Worm (Caenorhabditis elegans) whole organism, young adult: ENCODE results near the gene M18.6.
A peak's percentile ranks its signal among the peaks of the same experiment; 100 is the strongest.

ENCODE experiments used
- B0261.1 ChIP-seq: sonication (generic microtip); optimal IDR thresholded peaks from 2 replicates; lab custom pipeline; 2016; ENCODE audit warnings: mild to moderate bottlenecking, missing genetic modification characterization, moderate library complexity, missing compliant biosample characterization
- D2030.7 ChIP-seq: fragments of 200-800 bp; sonication (Bioruptor generic); IDR thresholded peaks from 2 replicates; pipeline ENCODE4 v1.3.6; 2022; ENCODE audit warnings: missing genetic modification reagents, missing genetic modification characterization, missing compliant biosample characterization
- F33H1.4 ChIP-seq: fragments of 200-800 bp; sonication (Bioruptor generic); IDR thresholded peaks from 2 replicates; pipeline ENCODE4 v1.3.6; 2022; ENCODE audit warnings: missing genetic modification reagents, missing genetic modification characterization, missing compliant biosample characterization
- F55B11.4 ChIP-seq: sonication (generic microtip); optimal IDR thresholded peaks from 2 replicates; lab custom pipeline; 2016; ENCODE audit warnings: missing compliant biosample characterization, missing genetic modification characterization, borderline replicate concordance; ENCODE audit not compliant: insufficient read depth
- Y53F4B.3 ChIP-seq: fragments of 200-800 bp; sonication (Bioruptor generic); IDR thresholded peaks from 2 replicates; pipeline ENCODE4 v1.3.6; 2022; ENCODE audit warnings: missing genetic modification reagents, missing genetic modification characterization, missing compliant biosample characterization
- Y56A3A.18 ChIP-seq: fragments of 200-800 bp; sonication (Bioruptor generic); IDR thresholded peaks from 2 replicates; pipeline ENCODE4 v1.3.6; 2022; ENCODE audit warnings: missing genetic modification reagents, missing genetic modification characterization, missing compliant biosample characterization
- Y67H2A.10 ChIP-seq: fragments of 200-800 bp; sonication (Bioruptor generic); conservative IDR thresholded peaks from 2 replicates; pipeline ENCODE4 v1.3.6; 2022; ENCODE audit warnings: missing genetic modification reagents, missing genetic modification characterization, missing compliant biosample characterization
- ZK185.1 ChIP-seq: sonication (generic microtip); optimal IDR thresholded peaks from 2 replicates; lab custom pipeline; 2016; ENCODE audit warnings: mild to moderate bottlenecking, missing genetic modification characterization, missing compliant biosample characterization; ENCODE audit not compliant: poor library complexity, severe bottlenecking
- akir-1 ChIP-seq: fragments of 200-800 bp; sonication (Bioruptor generic); optimal IDR thresholded peaks from 2 replicates; lab custom pipeline; 2018; ENCODE audit warnings: mild to moderate bottlenecking, missing genetic modification characterization, moderate library complexity, missing compliant biosample characterization
- aptf-3 ChIP-seq: fragments of 200-800 bp; sonication (Bioruptor generic); IDR thresholded peaks from 2 replicates; pipeline ENCODE4 v1.3.6; 2022; ENCODE audit warnings: missing genetic modification characterization, missing compliant biosample characterization
- cebp-2 ChIP-seq: fragments of 200-800 bp; sonication (Bioruptor generic); IDR thresholded peaks from 2 replicates; pipeline ENCODE4 v1.3.6; 2022; ENCODE audit warnings: missing genetic modification characterization, missing compliant biosample characterization
- ceh-27 ChIP-seq: fragments of 200-800 bp; sonication (Bioruptor generic); optimal IDR thresholded peaks from 2 replicates; lab custom pipeline; 2018; ENCODE audit warnings: mild to moderate bottlenecking, missing genetic modification characterization, moderate library complexity, missing compliant biosample characterization
- ceh-40 ChIP-seq: fragments of 200-800 bp; sonication (Bioruptor generic); IDR thresholded peaks from 2 replicates; pipeline ENCODE4 v1.3.6; 2022; ENCODE audit warnings: missing genetic modification characterization, missing compliant biosample characterization
- dox-1 ChIP-seq: fragments of 200-800 bp; sonication (Bioruptor generic); IDR thresholded peaks from 2 replicates; pipeline ENCODE4 v1.3.6; 2022; ENCODE audit warnings: missing genetic modification reagents, missing genetic modification characterization, missing compliant biosample characterization
- dpl-1 ChIP-seq: fragments of 150-350 bp; optimal IDR thresholded peaks from 2 replicates; lab custom pipeline; 2014; ENCODE audit warnings: missing biosample characterization, missing genetic modification reagents, missing genetic modification characterization
- egl-18 ChIP-seq: fragments of 200-800 bp; sonication (Bioruptor generic); IDR thresholded peaks from 2 replicates; pipeline ENCODE4 v1.3.6; 2022; ENCODE audit warnings: missing genetic modification reagents, missing genetic modification characterization, missing compliant biosample characterization
- egl-44 ChIP-seq: fragments of 200-800 bp; sonication (Bioruptor generic); IDR thresholded peaks from 2 replicates; pipeline ENCODE4 v1.3.6; 2022; ENCODE audit warnings: missing genetic modification reagents, missing genetic modification characterization, missing compliant biosample characterization
- ekl-4 ChIP-seq: fragments of 200-800 bp; sonication (Bioruptor generic); IDR thresholded peaks from 2 replicates; pipeline ENCODE4 v1.3.6; 2022; ENCODE audit warnings: missing genetic modification reagents, missing genetic modification characterization, missing compliant biosample characterization
- him-1 ChIP-seq: sonication (generic microtip); optimal IDR thresholded peaks from 2 replicates; lab custom pipeline; 2016; ENCODE audit warnings: missing genotype, missing genetic modification reagents, missing genetic modification characterization, missing compliant biosample characterization
- hlh-26 ChIP-seq: fragments of 200-800 bp; sonication (Bioruptor generic); conservative IDR thresholded peaks from 2 replicates; pipeline ENCODE4 v1.3.6; 2022; ENCODE audit warnings: missing genetic modification reagents, missing genetic modification characterization, missing compliant biosample characterization
- hsf-1 ChIP-seq: fragments of 200-800 bp; sonication (Bioruptor generic); IDR thresholded peaks from 2 replicates; pipeline ENCODE4 v1.3.6; 2022; ENCODE audit warnings: missing genetic modification reagents, missing genetic modification characterization, missing compliant biosample characterization
- lin-35 ChIP-seq, 3 experiments: fragments of 150-350 bp in 2 of 3; sonication (generic microtip) in 1 of 3; optimal IDR thresholded peaks; 2 replicates each; lab custom pipeline; 2014 to 2018; ENCODE audit warnings: missing biosample characterization in 3 of 3, missing genetic modification characterization in 3 of 3, missing genetic modification reagents in 3 of 3
- lir-1 ChIP-seq: fragments of 200-800 bp; sonication (Bioruptor generic); conservative IDR thresholded peaks from 2 replicates; pipeline ENCODE4 v1.3.6; 2022; ENCODE audit warnings: missing genetic modification reagents, missing genetic modification characterization, missing compliant biosample characterization
- madf-6 ChIP-seq: fragments of 200-800 bp; sonication (Bioruptor generic); IDR thresholded peaks from 2 replicates; pipeline ENCODE4 v1.3.6; 2022; ENCODE audit warnings: missing genetic modification reagents, missing genetic modification characterization, missing compliant biosample characterization
- madf-8 ChIP-seq: fragments of 200-800 bp; sonication (Bioruptor generic); conservative IDR thresholded peaks from 2 replicates; pipeline ENCODE4 v1.3.6; 2022; ENCODE audit warnings: missing genetic modification reagents, missing genetic modification characterization, missing compliant biosample characterization
- mel-28 ChIP-seq: sonication (generic microtip); optimal IDR thresholded peaks from 2 replicates; lab custom pipeline; 2016; ENCODE audit warnings: borderline replicate concordance, mild to moderate bottlenecking, missing genetic modification characterization, missing compliant biosample characterization
- nfya-1 ChIP-seq: sonication (generic microtip); optimal IDR thresholded peaks from 2 replicates; lab custom pipeline; 2017; ENCODE audit warnings: antibody characterized with exemption, missing compliant biosample characterization, missing genetic modification characterization, borderline replicate concordance; ENCODE audit not compliant: insufficient read depth
- nhr-120 ChIP-seq: fragments of 200-800 bp; sonication (Bioruptor generic); IDR thresholded peaks from 2 replicates; pipeline ENCODE4 v1.3.6; 2022; ENCODE audit warnings: missing genetic modification characterization, missing compliant biosample characterization
- pbrm-1 ChIP-seq: fragments of 200-800 bp; sonication (Bioruptor generic); IDR thresholded peaks from 2 replicates; pipeline ENCODE4 v1.3.6; 2022; ENCODE audit warnings: missing genetic modification reagents, missing genetic modification characterization, missing compliant biosample characterization
- snpc-1.1 ChIP-seq: sonication (generic microtip); optimal IDR thresholded peaks from 2 replicates; lab custom pipeline; 2017; ENCODE audit warnings: missing genetic modification characterization, mild to moderate bottlenecking, missing compliant biosample characterization, antibody characterized with exemption, moderate library complexity, missing genotype, missing genetic modification reagents; ENCODE audit not compliant: insufficient read depth
- snpc-1.3 ChIP-seq: sonication (generic microtip); optimal IDR thresholded peaks from 2 replicates; lab custom pipeline; 2017; ENCODE audit warnings: missing genetic modification characterization, mild to moderate bottlenecking, missing compliant biosample characterization, antibody characterized with exemption, moderate library complexity, missing genotype, missing genetic modification reagents; ENCODE audit not compliant: insufficient read depth
- snpc-3.4 ChIP-seq: sonication (generic microtip); optimal IDR thresholded peaks from 2 replicates; lab custom pipeline; 2017; ENCODE audit warnings: missing genetic modification characterization, mild to moderate bottlenecking, missing compliant biosample characterization, antibody characterized with exemption, moderate library complexity, missing genotype, missing genetic modification reagents
- tbx-9 ChIP-seq: sonication (generic microtip); optimal IDR thresholded peaks from 2 replicates; lab custom pipeline; 2016; ENCODE audit warnings: borderline replicate concordance, missing genetic modification characterization, inconsistent platforms, missing compliant biosample characterization
- zfh-2 ChIP-seq: fragments of 200-800 bp; sonication (Bioruptor generic); conservative IDR thresholded peaks from 2 replicates; pipeline ENCODE4 v1.3.6; 2022; ENCODE audit warnings: missing genetic modification reagents, missing genetic modification characterization, missing compliant biosample characterization
- ztf-22 ChIP-seq: fragments of 200-800 bp; sonication (Bioruptor generic); optimal IDR thresholded peaks from 2 replicates; lab custom pipeline; 2018; ENCODE audit warnings: mild to moderate bottlenecking, missing genetic modification characterization, moderate library complexity, missing compliant biosample characterization

M18.6 gene

ce11 chrIV:12154195-12154677 lies 33.1 kb downstream of the M18.6 start, which contains the start of gene B0001.7 (continued):
- no peak for TF ChIP-seq snpc-1.1
- peak; percentile 88 for TF ChIP-seq madf-6
- TF ChIP-seq nhr-120 = no peak
- peak; percentile 46; the same call in 1 of the 2 replicates for TF ChIP-seq D2030.7 (GFP tag; lab: Robert Waterston, UW)
- no peak for TF ChIP-seq lin-35 (GFP tag; optimal IDR thresholded peaks at IDR 0.05; lab: Kevin White, UChicago)

ce11 chrIV:12155819-12156218 lies 34.7 kb downstream of the M18.6 start:
- TF ChIP-seq hsf-1 (GFP tag; lab: Robert Waterston, UW) (peak; percentile 98), Y67H2A.10 (GFP tag; lab: Robert Waterston, UW) (peak; percentile 64; the same call in 1 of the 2 replicates), aptf-3 (GFP tag; lab: Robert Waterston, UW) (0 out of 2 replicates have a peak, but pooled peaks have one; percentile 64), ceh-40 (GFP tag; lab: Robert Waterston, UW) (0 out of 2 replicates have a peak, but pooled peaks have one; percentile 30), ekl-4 (peak; percentile 64; the same call in 1 of the 2 replicates), pbrm-1 (peak; percentile 39; the same call in 1 of the 2 replicates), dox-1 (GFP tag; lab: Robert Waterston, UW) (peak; percentile 84), madf-6 (peak; percentile 68), cebp-2 (peak; percentile 71; the same call in 1 of the 2 replicates)

- TF ChIP-seq Y56A3A.18 (GFP tag; lab: Robert Waterston, UW) = no peak
- no peak for TF ChIP-seq egl-18 (GFP tag; lab: Robert Waterston, UW)
- TF ChIP-seq akir-1 (GFP tag; lab: Kevin White, UChicago) = no peak
- no peak for TF ChIP-seq ekl-4
Observed at ce11 chrIV:12156642-12157233, 35.6 kb downstream of the M18.6 start, which contains the start of gene eri-12. TSS of gene eri-12 (plus strand) at chrIV:12156838.

ce11 chrIV:12157915-12158314 lies 36.8 kb downstream of the M18.6 start:
- TF ChIP-seq ztf-22 (GFP tag; lab: Kevin White, UChicago) = no peak
- TF ChIP-seq snpc-1.3 (tag; lab: Kevin White, UChicago) = no peak
- TF ChIP-seq mel-28 (tag; lab: Kevin White, UChicago) = no peak
- no peak for TF ChIP-seq ceh-40 (GFP tag; lab: Robert Waterston, UW)
- TF ChIP-seq him-1 (tag; lab: Kevin White, UChicago) = no peak
- no peak for TF ChIP-seq ceh-27 (GFP tag; lab: Kevin White, UChicago)
- no peak for TF ChIP-seq hlh-26 (GFP tag; lab: Robert Waterston, UW)
- TF ChIP-seq dpl-1 (GFP tag; lab: Kevin White, UChicago) = no peak
- no peak for TF ChIP-seq madf-8
- TF ChIP-seq F55B11.4 (tag; lab: Kevin White, UChicago) = no peak
- TF ChIP-seq snpc-3.4 = no peak
- no peak for TF ChIP-seq F33H1.4 (GFP tag; lab: Robert Waterston, UW)
- TF ChIP-seq ZK185.1 (tag; lab: Kevin White, UChicago) = no peak
- no peak for TF ChIP-seq Y53F4B.3 (GFP tag; lab: Robert Waterston, UW)
- no peak for TF ChIP-seq egl-44 (GFP tag; lab: Robert Waterston, UW)
- TF ChIP-seq zfh-2 (GFP tag; lab: Robert Waterston, UW) = no peak
- no peak for TF ChIP-seq nfya-1 (tag; lab: Kevin White, UChicago)
- TF ChIP-seq B0261.1 (tag; lab: Kevin White, UChicago) = no peak
- TF ChIP-seq lir-1 (GFP tag; lab: Robert Waterston, UW) = no peak
- no peak for TF ChIP-seq tbx-9 (tag; lab: Kevin White, UChicago)
